Worm (Caenorhabditis elegans) whole organism, late embryonic: ENCODE data around the gene R11.4.
"Not testable (repeated sequence)": the region's sequence is repeated elsewhere in the genome, so short reads cannot be mapped to it uniquely, and the experiment has no call there.

Source experiments
- C08G9.2 ChIP-seq: sonication (generic microtip); optimal IDR thresholded peaks from 2 replicates; lab custom pipeline; 2016; ENCODE audit warnings: mild to moderate bottlenecking, missing genetic modification characterization, moderate library complexity, missing compliant biosample characterization
- C38D4.7 ChIP-seq: fragments of 200-800 bp; sonication (Bioruptor generic); optimal IDR thresholded peaks from 2 replicates; lab custom pipeline; 2018; ENCODE audit warnings: mild to moderate bottlenecking, missing genetic modification characterization, moderate library complexity, missing compliant biosample characterization
- K02D7.2 ChIP-seq: sonication (generic microtip); optimal IDR thresholded peaks from 2 replicates; lab custom pipeline; 2017; ENCODE audit warnings: mild to moderate bottlenecking, missing genetic modification characterization, missing compliant biosample characterization
- T23F11.4 ChIP-seq: fragments of 200-800 bp; sonication (Bioruptor generic); optimal IDR thresholded peaks from 2 replicates; lab custom pipeline; 2018; ENCODE audit warnings: mild to moderate bottlenecking, missing genetic modification characterization, missing compliant biosample characterization
- Y22D7AL.16 ChIP-seq: sonication (generic microtip); optimal IDR thresholded peaks from 2 replicates; lab custom pipeline; 2016; ENCODE audit warnings: missing genetic modification characterization, missing compliant biosample characterization
- ahr-1 ChIP-seq: sonication (generic microtip); optimal IDR thresholded peaks from 2 replicates; lab custom pipeline; 2016; ENCODE audit warnings: missing genetic modification characterization, missing compliant biosample characterization
- ama-1 ChIP-seq: fragments of 150-350 bp; optimal IDR thresholded peaks from 2 replicates; lab custom pipeline; 2014
- ceh-14 ChIP-seq: sonication (generic microtip); optimal IDR thresholded peaks from 2 replicates; lab custom pipeline; 2016; ENCODE audit warnings: missing genotype, missing genetic modification characterization, missing compliant biosample characterization
- ceh-18 ChIP-seq: sonication (generic microtip); optimal IDR thresholded peaks from 2 replicates; lab custom pipeline; 2016; ENCODE audit warnings: missing genetic modification characterization, missing compliant biosample characterization
- ceh-2 ChIP-seq: sonication (generic microtip); optimal IDR thresholded peaks from 2 replicates; lab custom pipeline; 2016; ENCODE audit warnings: missing genotype, missing genetic modification characterization, missing compliant biosample characterization
- ceh-30 ChIP-seq: fragments of 150-350 bp; optimal IDR thresholded peaks from 2 replicates; lab custom pipeline; 2014; ENCODE audit warnings: missing biosample characterization, missing genetic modification characterization
- ceh-31 ChIP-seq: sonication (generic microtip); optimal IDR thresholded peaks from 2 replicates; lab custom pipeline; 2016; ENCODE audit warnings: missing genetic modification characterization, missing compliant biosample characterization
- ceh-34 ChIP-seq: sonication (generic microtip); optimal IDR thresholded peaks from 2 replicates; lab custom pipeline; 2016; ENCODE audit warnings: mild to moderate bottlenecking, missing genetic modification characterization, missing compliant biosample characterization
- ceh-45 ChIP-seq: fragments of 200-800 bp; sonication (Bioruptor generic); IDR thresholded peaks from 2 replicates; pipeline ENCODE4 v1.3.6; 2022; ENCODE audit warnings: missing genetic modification reagents, missing genetic modification characterization, missing compliant biosample characterization
- ceh-9 ChIP-seq: sonication (generic microtip); optimal IDR thresholded peaks from 2 replicates; lab custom pipeline; 2016; ENCODE audit warnings: mild to moderate bottlenecking, missing genetic modification characterization, inconsistent platforms, missing compliant biosample characterization
- che-1 ChIP-seq: sonication (generic microtip); optimal IDR thresholded peaks from 2 replicates; lab custom pipeline; 2016; ENCODE audit warnings: mild to moderate bottlenecking, missing genetic modification characterization, missing compliant biosample characterization
- dmd-4 ChIP-seq: sonication (generic microtip); optimal IDR thresholded peaks from 2 replicates; lab custom pipeline; 2016; ENCODE audit warnings: borderline replicate concordance, missing genetic modification characterization, missing compliant biosample characterization
- elt-4 ChIP-seq: sonication (generic microtip); optimal IDR thresholded peaks from 2 replicates; lab custom pipeline; 2016; ENCODE audit warnings: missing genetic modification characterization, missing compliant biosample characterization
- eyg-1 ChIP-seq: sonication (generic microtip); optimal IDR thresholded peaks from 2 replicates; lab custom pipeline; 2016; ENCODE audit warnings: missing genotype, missing genetic modification characterization, missing compliant biosample characterization
- fax-1 ChIP-seq: sonication (generic microtip); optimal IDR thresholded peaks from 2 replicates; lab custom pipeline; 2016; ENCODE audit warnings: missing genotype, missing genetic modification characterization, missing compliant biosample characterization
- fkh-6 ChIP-seq: sonication (generic microtip); optimal IDR thresholded peaks from 2 replicates; lab custom pipeline; 2016; ENCODE audit warnings: missing genetic modification characterization, missing compliant biosample characterization
- gmeb-2 ChIP-seq: sonication (generic microtip); optimal IDR thresholded peaks from 2 replicates; lab custom pipeline; 2016; ENCODE audit warnings: missing genetic modification characterization, inconsistent platforms, missing compliant biosample characterization
- hlh-13 ChIP-seq: fragments of 200-800 bp; sonication (Bioruptor generic); optimal IDR thresholded peaks from 2 replicates; lab custom pipeline; 2018; ENCODE audit warnings: mild to moderate bottlenecking, missing genetic modification characterization, missing compliant biosample characterization
- hlh-15 ChIP-seq: sonication (generic microtip); optimal IDR thresholded peaks from 2 replicates; lab custom pipeline; 2016; ENCODE audit warnings: missing genetic modification characterization, missing compliant biosample characterization
- hlh-30 ChIP-seq: sonication (generic microtip); optimal IDR thresholded peaks from 2 replicates; lab custom pipeline; 2017; ENCODE audit warnings: antibody characterized with exemption, missing genetic modification characterization, missing compliant biosample characterization; ENCODE audit not compliant: insufficient read depth
- hlh-6 ChIP-seq: sonication (generic microtip); optimal IDR thresholded peaks from 2 replicates; lab custom pipeline; 2016; ENCODE audit warnings: missing genotype, missing genetic modification characterization, missing compliant biosample characterization
- lim-6 ChIP-seq: sonication (generic microtip); optimal IDR thresholded peaks from 2 replicates; lab custom pipeline; 2016; ENCODE audit warnings: missing genetic modification characterization, missing compliant biosample characterization
- lin-11 ChIP-seq: fragments of 200-800 bp; sonication (Bioruptor generic); optimal IDR thresholded peaks from 2 replicates; lab custom pipeline; 2018; ENCODE audit warnings: mild to moderate bottlenecking, missing genetic modification characterization, missing compliant biosample characterization
- madf-2 ChIP-seq: sonication (generic microtip); optimal IDR thresholded peaks from 2 replicates; lab custom pipeline; 2017; ENCODE audit warnings: missing genetic modification characterization, missing compliant biosample characterization
- nfya-1 ChIP-seq: sonication (generic microtip); optimal IDR thresholded peaks from 2 replicates; lab custom pipeline; 2017; ENCODE audit warnings: missing genetic modification characterization, mild to moderate bottlenecking, missing compliant biosample characterization, antibody characterized with exemption, moderate library complexity
- nhr-11 ChIP-seq: fragments of 150-350 bp; optimal IDR thresholded peaks from 2 replicates; lab custom pipeline; 2014; ENCODE audit warnings: missing biosample characterization, missing genetic modification characterization
- nhr-232 ChIP-seq: sonication (generic microtip); optimal IDR thresholded peaks from 2 replicates; lab custom pipeline; 2016; ENCODE audit warnings: missing genetic modification characterization, missing compliant biosample characterization
- odd-2 ChIP-seq: sonication (generic microtip); optimal IDR thresholded peaks from 2 replicates; lab custom pipeline; 2017; ENCODE audit warnings: antibody characterized with exemption, mild to moderate bottlenecking, missing genetic modification characterization, missing compliant biosample characterization
- pax-1 ChIP-seq: fragments of 150-350 bp; optimal IDR thresholded peaks from 2 replicates; lab custom pipeline; 2014; ENCODE audit warnings: missing biosample characterization, missing genetic modification characterization
- pha-2 ChIP-seq: sonication (generic microtip); optimal IDR thresholded peaks from 2 replicates; lab custom pipeline; 2017; ENCODE audit warnings: mild to moderate bottlenecking, missing genetic modification characterization, missing compliant biosample characterization
- pha-4 ChIP-seq: fragments of 150-350 bp; optimal IDR thresholded peaks from 2 replicates; lab custom pipeline; 2018; ENCODE audit warnings: missing biosample characterization, missing genetic modification reagents, missing genetic modification characterization
- sdc-2 ChIP-seq: sonication (generic microtip); optimal IDR thresholded peaks from 2 replicates; lab custom pipeline; 2016; ENCODE audit warnings: missing genotype, missing genetic modification characterization, missing compliant biosample characterization
- sox-2 ChIP-seq: fragments of 200-800 bp; sonication (Bioruptor generic); IDR thresholded peaks from 2 replicates; pipeline ENCODE4 v1.3.6; 2022; ENCODE audit warnings: missing genetic modification reagents, missing genetic modification characterization, missing compliant biosample characterization
- sox-4 ChIP-seq: sonication (generic microtip); optimal IDR thresholded peaks from 2 replicates; lab custom pipeline; 2017; ENCODE audit warnings: mild to moderate bottlenecking, missing genetic modification characterization, inconsistent platforms, missing compliant biosample characterization
- syd-9 ChIP-seq: sonication (generic microtip); optimal IDR thresholded peaks from 2 replicates; lab custom pipeline; 2016; ENCODE audit warnings: mild to moderate bottlenecking, missing genetic modification characterization, moderate library complexity, missing compliant biosample characterization
- tbx-2 ChIP-seq: sonication (generic microtip); optimal IDR thresholded peaks from 2 replicates; lab custom pipeline; 2016; ENCODE audit warnings: missing genetic modification characterization, missing compliant biosample characterization
- tbx-7 ChIP-seq: sonication (generic microtip); optimal IDR thresholded peaks from 2 replicates; lab custom pipeline; 2016; ENCODE audit warnings: missing genotype, missing genetic modification characterization, missing compliant biosample characterization
- unc-42 ChIP-seq: sonication (generic microtip); optimal IDR thresholded peaks from 2 replicates; lab custom pipeline; 2016; ENCODE audit warnings: missing genotype, missing genetic modification characterization, missing compliant biosample characterization
- unc-86 ChIP-seq: sonication (generic microtip); optimal IDR thresholded peaks from 2 replicates; lab custom pipeline; 2016; ENCODE audit warnings: missing genetic modification characterization, missing compliant biosample characterization
- zip-5 ChIP-seq: sonication (generic microtip); optimal IDR thresholded peaks from 2 replicates; lab custom pipeline; 2016; ENCODE audit warnings: missing genetic modification characterization, missing compliant biosample characterization
- ztf-16 ChIP-seq: sonication (generic microtip); optimal IDR thresholded peaks from 2 replicates; lab custom pipeline; 2017; ENCODE audit warnings: missing genetic modification characterization, missing compliant biosample characterization

Gene R11.4

ce11 chrX:16217108-16217507, 6.7 kb upstream of the R11.4 start, which contains the start of gene F23A7.1:
Gene F23A7.1 (plus strand): TSS chrX:16217408.
- TF ChIP-seq nhr-11 (tag; lab: Kevin White, UChicago), result no peak
- TF ChIP-seq Y22D7AL.16 (tag; lab: Kevin White, UChicago), result no peak
- no peak for TF ChIP-seq fax-1
- no peak for TF ChIP-seq tbx-2 (tag; lab: Kevin White, UChicago)
- no peak for TF ChIP-seq che-1
- no peak for TF ChIP-seq nhr-232
- no peak for TF ChIP-seq sox-2 (GFP tag; lab: Robert Waterston, UW)

ce11 chrX:16213073-16213472, 2.7 kb upstream of the R11.4 start, which contains the start of gene F23A7.8:
Gene F23A7.8 (plus strand): TSS chrX:16213373.
- TF ChIP-seq lin-11, Y22D7AL.16, gmeb-2 (tag; lab: Kevin White, UChicago): not testable (repeated sequence)
- TF ChIP-seq, all 69 proteins: peak for 0; not testable (repeated sequence) for 69

ce11 chrX:16212306-16212705, 1.9 kb upstream of the R11.4 start, which contains the start of gene F23A7.4:
Gene F23A7.4 (plus strand): TSS chrX:16212606.
- TF ChIP-seq ceh-14 (tag; lab: Kevin White, UChicago); ztf-16; elt-4 (tag; lab: Kevin White, UChicago): not testable (repeated sequence)

ce11 chrX:16209660-16210059, 758 bp downstream of the R11.4 start:
- TF ChIP-seq unc-42 (tag; lab: Kevin White, UChicago), result peak; percentile 45
- peak; percentile 83 for TF ChIP-seq sox-4 (tag; lab: Kevin White, UChicago)
- TF ChIP-seq nfya-1 (tag; lab: Kevin White, UChicago), result peak; percentile 83
- peak; percentile 69 for TF ChIP-seq K02D7.2 (tag; lab: Kevin White, UChicago)
- TF ChIP-seq eyg-1, result peak; percentile 48
- peak; percentile 74 for TF ChIP-seq dmd-4 (tag; lab: Kevin White, UChicago)
- peak; percentile 46 for TF ChIP-seq ahr-1 (tag; lab: Kevin White, UChicago)
- no peak for TF ChIP-seq nhr-11 (tag; lab: Kevin White, UChicago)
- TF ChIP-seq C08G9.2 (tag; lab: Kevin White, UChicago), result peak; percentile 84
- peak; percentile 81 for TF ChIP-seq sox-2 (GFP tag; lab: Robert Waterston, UW)
- TF ChIP-seq lim-6 (tag; lab: Kevin White, UChicago), result peak; percentile 36
- peak; percentile 82 for TF ChIP-seq T23F11.4
- TF ChIP-seq tbx-7, result peak; percentile 49
- peak; percentile 28 for TF ChIP-seq zip-5
- peak; percentile 80 for TF ChIP-seq unc-86 (tag; lab: Kevin White, UChicago)
- peak; percentile 61 for TF ChIP-seq hlh-15 (tag; lab: Kevin White, UChicago)
- TF ChIP-seq Y22D7AL.16 (tag; lab: Kevin White, UChicago), result peak; percentile 79
- peak; percentile 75 for TF ChIP-seq ztf-16
- TF ChIP-seq pha-2 (tag; lab: Kevin White, UChicago), result peak; percentile 84
- peak; percentile 18 for TF ChIP-seq pax-1 (tag; lab: Kevin White, UChicago)
- TF ChIP-seq fax-1, result peak; percentile 77
- peak; percentile 63 for TF ChIP-seq ceh-9 (tag; lab: Kevin White, UChicago)
- TF ChIP-seq hlh-13 (GFP tag; lab: Kevin White, UChicago), result peak; percentile 76
- TF ChIP-seq odd-2 (tag; lab: Kevin White, UChicago), result no peak
- TF ChIP-seq madf-2 (tag; lab: Kevin White, UChicago), result peak; percentile 67
- no peak for TF ChIP-seq ama-1
- peak; percentile 74 for TF ChIP-seq hlh-30
- peak; percentile 71 for TF ChIP-seq fkh-6
- peak; percentile 84 for TF ChIP-seq ceh-18 (tag; lab: Kevin White, UChicago)
- TF ChIP-seq sdc-2 (tag; lab: Kevin White, UChicago), result peak; percentile 98
- peak; percentile 72 for TF ChIP-seq ceh-2
- peak; percentile 73 for TF ChIP-seq ceh-34
- peak; percentile 85 for TF ChIP-seq gmeb-2 (tag; lab: Kevin White, UChicago)
- TF ChIP-seq hlh-6 (tag; lab: Kevin White, UChicago), result peak; percentile 87
- no peak for TF ChIP-seq pha-4 (tag; lab: Kevin White, UChicago)
- TF ChIP-seq C38D4.7 (GFP tag; lab: Kevin White, UChicago), result peak; percentile 77
- peak; percentile 81 for TF ChIP-seq ceh-31 (tag; lab: Kevin White, UChicago)
- TF ChIP-seq ceh-30 (tag; lab: Kevin White, UChicago), result peak; percentile 87
- TF ChIP-seq syd-9 (tag; lab: Kevin White, UChicago), result peak; percentile 72
- peak; percentile 80 for TF ChIP-seq ceh-45 (GFP tag; lab: Robert Waterston, UW)
